Worm (Caenorhabditis elegans) whole organism, L1 larva: ENCODE measurements around the gene set-14.

Source experiments
- C04F5.9 ChIP-seq: sonication (generic microtip); optimal IDR thresholded peaks from 2 replicates; lab custom pipeline; 2016; ENCODE audit warnings: missing genetic modification characterization, missing compliant biosample characterization
- C16A3.4 ChIP-seq: fragments of 150-350 bp; optimal IDR thresholded peaks from 2 replicates; lab custom pipeline; 2014; ENCODE audit warnings: missing biosample characterization, missing genetic modification characterization
- F16B12.6 ChIP-seq: fragments of 150-350 bp; optimal IDR thresholded peaks from 2 replicates; lab custom pipeline; 2014; ENCODE audit warnings: missing biosample characterization, missing genetic modification characterization
- Y116A8C.19 ChIP-seq: sonication (generic microtip); optimal IDR thresholded peaks from 2 replicates; lab custom pipeline; 2016; ENCODE audit warnings: missing compliant biosample characterization, missing genetic modification characterization, borderline replicate concordance
- alr-1 ChIP-seq: fragments of 200-800 bp; sonication (Bioruptor generic); optimal IDR thresholded peaks from 2 replicates; lab custom pipeline; 2018; ENCODE audit warnings: borderline replicate concordance, mild to moderate bottlenecking, missing genetic modification characterization, missing compliant biosample characterization
- aly-2 ChIP-seq: fragments of 150-350 bp; optimal IDR thresholded peaks from 2 replicates; lab custom pipeline; 2014; ENCODE audit warnings: missing biosample characterization, missing genetic modification characterization
- ceh-63 ChIP-seq: fragments of 200-800 bp; sonication (Bioruptor generic); optimal IDR thresholded peaks from 2 replicates; lab custom pipeline; 2018; ENCODE audit warnings: mild to moderate bottlenecking, missing genetic modification characterization, missing compliant biosample characterization
- ceh-8 ChIP-seq: fragments of 200-800 bp; sonication (Bioruptor generic); optimal IDR thresholded peaks from 2 replicates; lab custom pipeline; 2018; ENCODE audit warnings: mild to moderate bottlenecking, missing genetic modification characterization, moderate library complexity, missing compliant biosample characterization
- ceh-88 ChIP-seq: fragments of 200-800 bp; sonication (Bioruptor generic); IDR thresholded peaks from 2 replicates; pipeline ENCODE4 v1.3.6; 2022; ENCODE audit warnings: missing genetic modification characterization, missing compliant biosample characterization
- ceh-90 ChIP-seq: sonication (generic microtip); optimal IDR thresholded peaks from 2 replicates; lab custom pipeline; 2016; ENCODE audit warnings: missing genetic modification characterization, missing compliant biosample characterization
- ces-1 ChIP-seq: fragments of 150-350 bp; optimal IDR thresholded peaks from 2 replicates; lab custom pipeline; 2014; ENCODE audit warnings: missing biosample characterization, missing genetic modification reagents, missing genetic modification characterization
- dsc-1 ChIP-seq: sonication (generic microtip); optimal IDR thresholded peaks from 2 replicates; lab custom pipeline; 2016; ENCODE audit warnings: mild to moderate bottlenecking, missing genetic modification characterization, missing compliant biosample characterization
- efl-1 ChIP-seq, 4 experiments: fragments of 150-350 bp; optimal IDR thresholded peaks in 3 of 4; peaks in 1 of 4; 1 replicate in 1 of 4; 2 replicates in 3 of 4; lab custom pipeline; 2014; ENCODE audit warnings: missing biosample characterization in 2 of 4, missing genetic modification characterization in 2 of 4, missing genetic modification reagents in 2 of 4
- efl-3 ChIP-seq: fragments of 200-800 bp; sonication (Bioruptor generic); optimal IDR thresholded peaks from 2 replicates; lab custom pipeline; 2018; ENCODE audit warnings: mild to moderate bottlenecking, missing genetic modification characterization, missing compliant biosample characterization
- egl-13 ChIP-seq: sonication (generic microtip); optimal IDR thresholded peaks from 2 replicates; lab custom pipeline; 2016; ENCODE audit warnings: missing genotype, missing genetic modification reagents, missing genetic modification characterization, missing compliant biosample characterization
- egl-27 ChIP-seq, 2 experiments: fragments of 150-350 bp in 1 of 2; sonication (generic microtip); optimal IDR thresholded peaks; 3 replicates each; lab custom pipeline; 2017 to 2018; ENCODE audit warnings: missing biosample characterization in 2 of 2, missing genetic modification characterization in 2 of 2, missing genetic modification reagents in 2 of 2
- elt-3 ChIP-seq, 6 experiments: fragments of 150-350 bp in 1 of 6; sonication (generic microtip); optimal IDR thresholded peaks; 2 replicates each; lab custom pipeline; 2017 to 2018; ENCODE audit warnings: missing biosample characterization in 6 of 6, missing genetic modification characterization in 6 of 6, inconsistent platforms in 1 of 6
- ets-5 ChIP-seq: fragments of 200-800 bp; sonication (Bioruptor generic); IDR thresholded peaks from 2 replicates; pipeline ENCODE4 v1.3.6; 2022; ENCODE audit warnings: missing genetic modification characterization, missing compliant biosample characterization
- fkh-10 ChIP-seq: sonication (generic microtip); optimal IDR thresholded peaks from 2 replicates; lab custom pipeline; 2017; ENCODE audit warnings: missing biosample characterization, missing genetic modification reagents, missing genetic modification characterization
- fkh-4 ChIP-seq: sonication (generic microtip); optimal IDR thresholded peaks from 2 replicates; lab custom pipeline; 2016; ENCODE audit warnings: missing compliant biosample characterization, missing genetic modification characterization, borderline replicate concordance
- fos-1 ChIP-seq: fragments of 150-350 bp; optimal IDR thresholded peaks from 2 replicates; lab custom pipeline; 2014; ENCODE audit warnings: missing biosample characterization, missing genetic modification characterization
- grh-1 ChIP-seq: fragments of 200-800 bp; sonication (Bioruptor generic); IDR thresholded peaks from 2 replicates; pipeline ENCODE4 v1.3.6; 2022; ENCODE audit warnings: missing genetic modification reagents, missing genetic modification characterization, missing compliant biosample characterization
- hlh-4 ChIP-seq: sonication (generic microtip); optimal IDR thresholded peaks from 2 replicates; lab custom pipeline; 2016; ENCODE audit warnings: mild to moderate bottlenecking, missing genetic modification characterization, missing compliant biosample characterization
- hpl-2 ChIP-seq: fragments of 150-350 bp; optimal IDR thresholded peaks from 2 replicates; lab custom pipeline; 2014; ENCODE audit warnings: missing biosample characterization, missing genetic modification reagents, missing genetic modification characterization
- isw-1 ChIP-seq: fragments of 200-800 bp; sonication (Bioruptor generic); IDR thresholded peaks from 2 replicates; pipeline ENCODE4 v1.3.6; 2022; ENCODE audit warnings: missing genetic modification characterization, missing compliant biosample characterization
- jun-1 ChIP-seq: fragments of 150-350 bp; optimal IDR thresholded peaks from 2 replicates; lab custom pipeline; 2014; ENCODE audit warnings: missing biosample characterization, missing genetic modification reagents, missing genetic modification characterization
- lin-35 ChIP-seq, 2 experiments: fragments of 150-350 bp; optimal IDR thresholded peaks; 2 replicates each; lab custom pipeline; 2014; ENCODE audit warnings: missing biosample characterization in 2 of 2, missing genetic modification characterization in 2 of 2, missing genetic modification reagents in 2 of 2
- lin-39 ChIP-seq: fragments of 150-350 bp; optimal IDR thresholded peaks from 2 replicates; lab custom pipeline; 2014; ENCODE audit warnings: missing biosample characterization, missing genetic modification reagents, missing genetic modification characterization
- lir-3 ChIP-seq: sonication (generic microtip); optimal IDR thresholded peaks from 2 replicates; lab custom pipeline; 2016; ENCODE audit warnings: mild to moderate bottlenecking, missing genetic modification characterization, moderate library complexity, missing compliant biosample characterization; ENCODE audit not compliant: poor library complexity
- lsy-2 ChIP-seq, 2 experiments: fragments of 150-350 bp; optimal IDR thresholded peaks; 2 replicates each; lab custom pipeline; 2014; ENCODE audit warnings: missing biosample characterization in 2 of 2, missing genetic modification characterization in 2 of 2
- mab-9 ChIP-seq: fragments of 200-800 bp; sonication (Bioruptor generic); IDR thresholded peaks from 2 replicates; pipeline ENCODE4 v1.3.6; 2022; ENCODE audit warnings: missing genetic modification reagents, missing genetic modification characterization, missing compliant biosample characterization
- mef-2 ChIP-seq: fragments of 150-350 bp; optimal IDR thresholded peaks from 2 replicates; lab custom pipeline; 2014; ENCODE audit warnings: missing biosample characterization, missing genetic modification characterization
- mep-1 ChIP-seq: fragments of 150-350 bp; optimal IDR thresholded peaks from 2 replicates; lab custom pipeline; 2014; ENCODE audit warnings: missing biosample characterization, missing genetic modification characterization
- nhr-19 ChIP-seq: fragments of 200-800 bp; sonication (Bioruptor generic); conservative IDR thresholded peaks from 2 replicates; pipeline ENCODE4 v1.3.6; 2022; ENCODE audit warnings: missing genetic modification characterization, missing compliant biosample characterization
- nhr-20 ChIP-seq: sonication (generic microtip); optimal IDR thresholded peaks from 2 replicates; lab custom pipeline; 2016; ENCODE audit warnings: mild to moderate bottlenecking, missing genetic modification characterization, missing compliant biosample characterization
- nhr-237 ChIP-seq: fragments of 150-350 bp; optimal IDR thresholded peaks from 2 replicates; lab custom pipeline; 2014; ENCODE audit warnings: missing biosample characterization, missing genetic modification characterization
- nhr-71 ChIP-seq: sonication (generic microtip); optimal IDR thresholded peaks from 2 replicates; lab custom pipeline; 2016; ENCODE audit warnings: mild to moderate bottlenecking, missing genetic modification characterization, moderate library complexity, missing compliant biosample characterization
- nhr-77 ChIP-seq: fragments of 150-350 bp; optimal IDR thresholded peaks from 2 replicates; lab custom pipeline; 2014; ENCODE audit warnings: missing biosample characterization, missing genetic modification characterization
- nhr-90 ChIP-seq: sonication (generic microtip); optimal IDR thresholded peaks from 2 replicates; lab custom pipeline; 2016; ENCODE audit warnings: mild to moderate bottlenecking, missing genetic modification characterization, missing compliant biosample characterization; ENCODE audit not compliant: poor library complexity
- pag-3 ChIP-seq: sonication (generic microtip); optimal IDR thresholded peaks from 2 replicates; lab custom pipeline; 2017; ENCODE audit warnings: missing genetic modification characterization, mild to moderate bottlenecking, missing compliant biosample characterization, antibody characterized with exemption, borderline replicate concordance; ENCODE audit not compliant: insufficient read depth
- pax-3 ChIP-seq: fragments of 200-800 bp; sonication (Bioruptor generic); optimal IDR thresholded peaks from 2 replicates; lab custom pipeline; 2018; ENCODE audit warnings: mild to moderate bottlenecking, missing genetic modification characterization, moderate library complexity, missing compliant biosample characterization
- pqm-1 ChIP-seq: sonication (generic microtip); optimal IDR thresholded peaks from 3 replicates; lab custom pipeline; 2017; ENCODE audit warnings: missing biosample characterization, missing genetic modification characterization
- rnt-1 ChIP-seq: sonication (generic microtip); optimal IDR thresholded peaks from 2 replicates; lab custom pipeline; 2016; ENCODE audit warnings: mild to moderate bottlenecking, missing genetic modification characterization, moderate library complexity, missing compliant biosample characterization
- skn-1 ChIP-seq: fragments of 150-350 bp; optimal IDR thresholded peaks from 2 replicates; lab custom pipeline; 2014; ENCODE audit warnings: missing biosample characterization, missing genetic modification characterization
- sox-4 ChIP-seq: sonication (generic microtip); optimal IDR thresholded peaks from 2 replicates; lab custom pipeline; 2016; ENCODE audit warnings: missing genetic modification characterization, missing compliant biosample characterization
- swsn-7 ChIP-seq: sonication (generic microtip); optimal IDR thresholded peaks from 2 replicates; lab custom pipeline; 2016; ENCODE audit warnings: missing genetic modification characterization, missing compliant biosample characterization
- tbx-2 ChIP-seq: sonication (generic microtip); optimal IDR thresholded peaks from 2 replicates; lab custom pipeline; 2016; ENCODE audit warnings: missing genetic modification characterization, missing compliant biosample characterization
- tlp-1 ChIP-seq: fragments of 150-350 bp; optimal IDR thresholded peaks from 2 replicates; lab custom pipeline; 2014; ENCODE audit warnings: missing biosample characterization, missing genetic modification characterization
- unc-130 ChIP-seq: fragments of 150-350 bp; optimal IDR thresholded peaks from 2 replicates; lab custom pipeline; 2017; ENCODE audit warnings: missing biosample characterization, missing genetic modification characterization, inconsistent platforms
- unc-30 ChIP-seq: sonication (generic microtip); optimal IDR thresholded peaks from 2 replicates; lab custom pipeline; 2017; ENCODE audit warnings: missing biosample characterization, missing genetic modification characterization
- vab-15 ChIP-seq: sonication (generic microtip); optimal IDR thresholded peaks from 2 replicates; lab custom pipeline; 2017; ENCODE audit warnings: missing genotype, mild to moderate bottlenecking, missing genetic modification characterization, missing compliant biosample characterization
- ztf-4 ChIP-seq: fragments of 150-350 bp; optimal IDR thresholded peaks from 2 replicates; lab custom pipeline; 2014; ENCODE audit warnings: missing biosample characterization, missing genetic modification characterization

The set-14 gene

ce11 chrII:10798429-10798893 lies 2.4 kb upstream of the set-14 start, which contains the start of gene npp-19 (continued):
- TF ChIP-seq fkh-4 (no peak), grh-1 (GFP tag; lab: Robert Waterston, UW) (no peak), F16B12.6 (tag; lab: Kevin White, UChicago) (peak; percentile 99), unc-130 (tag; lab: Kevin White, UChicago) (peak; percentile 34), ceh-63 (GFP tag; lab: Kevin White, UChicago) (no peak), dsc-1 (tag; lab: Kevin White, UChicago) (peak; percentile 58), nhr-19 (GFP tag; lab: Robert Waterston, UW) (peak; percentile 70), nhr-237 (tag; lab: Kevin White, UChicago) (no peak), nhr-77 (peak; percentile 56), isw-1 (peak; percentile 53), efl-3 (no peak), nhr-71 (tag; lab: Kevin White, UChicago) (peak; percentile 76), jun-1 (tag; lab: Kevin White, UChicago) (peak; percentile 30), ceh-88 (GFP tag; lab: Robert Waterston, UW) (no peak), swsn-7 (peak; percentile 70), pax-3 (tag; lab: Kevin White, UChicago) (no peak), pag-3 (tag; lab: Kevin White, UChicago) (no peak), lsy-2 (tag; optimal IDR thresholded peaks at IDR 0.05; lab: Kevin White, UChicago) (peak; percentile 83 to 88), mep-1 (tag; lab: Kevin White, UChicago) (peak; percentile 84), ceh-8 (GFP tag; lab: Kevin White, UChicago) (peak; percentile 20), ets-5 (no peak), elt-3 (tag; optimal IDR thresholded peaks at IDR 0.05; lab: Kevin White, UChicago) (peak in 2 of 6 experiments; percentile 68 to 70), aly-2 (tag; lab: Kevin White, UChicago) (peak; percentile 77), mef-2 (tag; lab: Kevin White, UChicago) (no peak), efl-1 (optimal IDR thresholded peaks at IDR 0.05; lab: Kevin White, UChicago) (peak; percentile 99), efl-1 (GFP tag; optimal IDR thresholded peaks at IDR 0.05 in 1 of 2; lab: Kevin White, UChicago) (peak; percentile 99 to 100), lir-3 (tag; lab: Kevin White, UChicago) (peak; percentile 23), sox-4 (no peak), tlp-1 (no peak), hpl-2 (GFP tag; lab: Kevin White, UChicago) (peak; percentile 33), lin-35 (GFP tag; optimal IDR thresholded peaks at IDR 0.05; lab: Kevin White, UChicago) (peak; percentile 98 to 99), hlh-4 (tag; lab: Kevin White, UChicago) (no peak), pqm-1 (no peak), skn-1 (tag; lab: Kevin White, UChicago) (peak; percentile 71), nhr-20 (tag; lab: Kevin White, UChicago) (peak; percentile 69), C04F5.9 (tag; lab: Kevin White, UChicago) (peak; percentile 67), tbx-2 (peak; percentile 67), mab-9 (GFP tag; lab: Robert Waterston, UW) (no peak), rnt-1 (peak; percentile 81), egl-13 (peak; percentile 25), fos-1 (peak; percentile 38), ceh-90 (tag; lab: Kevin White, UChicago) (no peak), ztf-4 (no peak), lin-39 (peak; percentile 27), ces-1 (GFP tag; lab: Kevin White, UChicago) (no peak), unc-30 (no peak), egl-27 (tag; optimal IDR thresholded peaks at IDR 0.05; lab: Kevin White, UChicago) (no peak), alr-1 (no peak), vab-15 (tag; lab: Kevin White, UChicago) (no peak), nhr-90 (peak; percentile 47), Y116A8C.19 (no peak), fkh-10 (GFP tag; lab: Kevin White, UChicago) (no peak), C16A3.4 (peak; percentile 62)
